Fruit fly (Drosophila melanogaster) whole organism, embryonic: ENCODE data around the gene Glut1.

ENCODE experiments used
- Aef1 ChIP-seq: fragments of 200-800 bp; sonication (Bioruptor generic); IDR thresholded peaks from 3 replicates; pipeline ENCODE4 v1.3.6; 2022; ENCODE audit warnings: missing biosample characterization, missing genetic modification characterization
- Antp ChIP-seq: fragments of 200-800 bp; sonication (Bioruptor generic); optimal IDR thresholded peaks from 3 replicates; lab custom pipeline; 2016; ENCODE audit warnings: missing biosample characterization, missing genetic modification characterization
- Awh ChIP-seq: fragments of 200-800 bp; sonication (Bioruptor generic); IDR thresholded peaks from 2 replicates; pipeline ENCODE4, ENCODE4 v1.3.6; 2022; ENCODE audit warnings: missing biosample characterization, missing genetic modification characterization
- BtbVII ChIP-seq: fragments of 200-800 bp; sonication (Bioruptor generic); optimal IDR thresholded peaks from 3 replicates; lab custom pipeline; 2017; ENCODE audit warnings: missing biosample characterization, mild to moderate bottlenecking, missing genetic modification characterization
- CG10267 ChIP-seq: fragments of 200-800 bp; sonication (Bioruptor generic); optimal IDR thresholded peaks from 2 replicates; lab custom pipeline; 2018; ENCODE audit warnings: missing biosample characterization, mild to moderate bottlenecking, missing genetic modification characterization, moderate library complexity
- CG10979 ChIP-seq: fragments of 200-800 bp; sonication (Bioruptor generic); optimal IDR thresholded peaks from 2 replicates; lab custom pipeline; 2018; ENCODE audit warnings: missing biosample characterization, mild to moderate bottlenecking, missing genetic modification characterization, moderate library complexity
- CG11560 ChIP-seq: fragments of 200-800 bp; sonication (Bioruptor generic); IDR thresholded peaks from 3 replicates; pipeline ENCODE4 v1.3.6; 2022; ENCODE audit warnings: missing biosample characterization, missing genetic modification characterization
- CG13775 ChIP-seq: fragments of 200-800 bp; sonication (Bioruptor generic); optimal IDR thresholded peaks from 3 replicates; lab custom pipeline; 2017; ENCODE audit warnings: missing biosample characterization, mild to moderate bottlenecking, missing genetic modification characterization
- CG16863 ChIP-seq: fragments of 200-800 bp; sonication (Bioruptor generic); optimal IDR thresholded peaks from 3 replicates; lab custom pipeline; 2016; ENCODE audit warnings: missing biosample characterization, missing genetic modification characterization
- CG17328 ChIP-seq: fragments of 200-800 bp; sonication (Bioruptor generic); IDR thresholded peaks from 2 replicates; pipeline ENCODE4 v1.3.6; 2022; ENCODE audit warnings: missing biosample characterization, missing genetic modification characterization
- CG18011 ChIP-seq: fragments of 200-800 bp; sonication (Bioruptor generic); optimal IDR thresholded peaks from 2 replicates; lab custom pipeline; 2017; ENCODE audit warnings: missing biosample characterization, missing genetic modification characterization, mild to moderate bottlenecking, moderate library complexity, missing genotype
- CG18619 ChIP-seq: fragments of 200-800 bp; sonication (Bioruptor generic); optimal IDR thresholded peaks from 3 replicates; lab custom pipeline; 2017; ENCODE audit warnings: missing biosample characterization, mild to moderate bottlenecking, missing genetic modification characterization
- CG2678 ChIP-seq: fragments of 200-800 bp; sonication (Bioruptor generic); optimal IDR thresholded peaks from 3 replicates; lab custom pipeline; 2019; ENCODE audit warnings: missing biosample characterization, mild to moderate bottlenecking, missing genetic modification characterization, moderate library complexity
- CG30403 ChIP-seq: fragments of 200-800 bp; sonication (Bioruptor generic); optimal IDR thresholded peaks from 3 replicates; lab custom pipeline; 2016; ENCODE audit warnings: missing biosample characterization, missing genetic modification characterization
- CG4360 ChIP-seq: fragments of 200-800 bp; sonication (Bioruptor generic); IDR thresholded peaks from 2 replicates; pipeline ENCODE4 v1.3.6; 2022; ENCODE audit warnings: missing biosample characterization, missing genetic modification characterization
- CG4617 ChIP-seq: fragments of 200-800 bp; sonication (Bioruptor generic); optimal IDR thresholded peaks from 3 replicates; lab custom pipeline; 2016; ENCODE audit warnings: missing biosample characterization, missing genetic modification characterization, borderline replicate concordance
- CG6765 ChIP-seq: fragments of 200-800 bp; sonication (Bioruptor generic); optimal IDR thresholded peaks from 3 replicates; lab custom pipeline; 2017; ENCODE audit warnings: missing biosample characterization, mild to moderate bottlenecking, missing genetic modification characterization
- CG7357 ChIP-seq: fragments of 200-800 bp; sonication (Bioruptor generic); IDR thresholded peaks from 3 replicates; pipeline ENCODE4 v1.3.6; 2022; ENCODE audit warnings: missing biosample characterization, missing genetic modification characterization
- CG9727 ChIP-seq: fragments of 200-800 bp; sonication (Bioruptor generic); optimal IDR thresholded peaks from 3 replicates; lab custom pipeline; 2017; ENCODE audit warnings: missing biosample characterization, mild to moderate bottlenecking, missing genetic modification characterization
- CG9797 ChIP-seq: fragments of 200-800 bp; sonication (Bioruptor generic); optimal IDR thresholded peaks from 3 replicates; lab custom pipeline; 2018; ENCODE audit warnings: missing biosample characterization, mild to moderate bottlenecking, missing genetic modification characterization
- CHES-1-like ChIP-seq: fragments of 200-800 bp; sonication (Bioruptor generic); optimal IDR thresholded peaks from 2 replicates; lab custom pipeline; 2016; ENCODE audit warnings: missing biosample characterization, missing genetic modification characterization
- D19A ChIP-seq: fragments of 200-800 bp; optimal IDR thresholded peaks from 3 replicates; lab custom pipeline; 2019; ENCODE audit warnings: missing biosample characterization, mild to moderate bottlenecking, missing genetic modification characterization, moderate library complexity
- Eip74EF ChIP-seq, 2 experiments: fragments of 200-800 bp in 1 of 2; fragments of >200 bp in 1 of 2; sonication (Bioruptor generic) in 1 of 2; optimal IDR thresholded peaks; 2 replicates each; lab custom pipeline; 2017 to 2019; ENCODE audit warnings: missing biosample characterization in 2 of 2, missing genetic modification characterization in 2 of 2, mild to moderate bottlenecking in 1 of 2, moderate library complexity in 1 of 2
- Fer1 ChIP-seq: fragments of 200-800 bp; sonication (Bioruptor generic); optimal IDR thresholded peaks from 2 replicates; lab custom pipeline; 2017; ENCODE audit warnings: missing biosample characterization, mild to moderate bottlenecking, missing genetic modification characterization
- MESR4 ChIP-seq: fragments of 200-800 bp; sonication (Bioruptor generic); optimal IDR thresholded peaks from 2 replicates; lab custom pipeline; 2018; ENCODE audit warnings: missing biosample characterization, mild to moderate bottlenecking, missing genetic modification characterization, moderate library complexity
- Mes4 ChIP-seq: fragments of 200-800 bp; sonication (Bioruptor generic); optimal IDR thresholded peaks from 2 replicates; lab custom pipeline; 2016; ENCODE audit warnings: missing biosample characterization, missing genetic modification characterization
- NFAT ChIP-seq: fragments of 200-800 bp; sonication (Bioruptor generic); IDR thresholded peaks from 2 replicates; pipeline ENCODE4 v1.3.6; 2022; ENCODE audit warnings: missing biosample characterization, missing genetic modification characterization
- Rfx ChIP-seq: fragments of 200-800 bp; sonication (Bioruptor generic); IDR thresholded peaks from 2 replicates; pipeline ENCODE4 v1.3.6; 2022; ENCODE audit warnings: missing biosample characterization, missing genetic modification characterization
- Taf1 ChIP-seq: fragments of 200-800 bp; sonication (Bioruptor generic); IDR thresholded peaks from 2 replicates; pipeline ENCODE4 v1.3.6; 2022; ENCODE audit warnings: missing biosample characterization, missing genetic modification characterization
- Vsx1 ChIP-seq: fragments of 200-800 bp; sonication (Bioruptor generic); optimal IDR thresholded peaks from 2 replicates; lab custom pipeline; 2017; ENCODE audit warnings: missing biosample characterization, mild to moderate bottlenecking, missing genetic modification characterization, missing genetic modification reagents
- ab ChIP-seq: fragments of 200-800 bp; sonication (Bioruptor generic); optimal IDR thresholded peaks from 2 replicates; lab custom pipeline; 2016; ENCODE audit warnings: missing biosample characterization, missing genetic modification characterization
- bcd ChIP-seq: fragments of 200-800 bp; sonication (Bioruptor generic); optimal IDR thresholded peaks from 2 replicates; lab custom pipeline; 2017; ENCODE audit warnings: missing biosample characterization, mild to moderate bottlenecking, missing genetic modification characterization
- chm ChIP-seq: fragments of 200-800 bp; sonication (Bioruptor generic); IDR thresholded peaks from 2 replicates; pipeline ENCODE4 v1.3.6; 2022; ENCODE audit warnings: missing biosample characterization, missing genetic modification characterization
- eyg ChIP-seq: fragments of 200-800 bp; sonication (Bioruptor generic); optimal IDR thresholded peaks from 3 replicates; lab custom pipeline; 2016; ENCODE audit warnings: missing biosample characterization, missing genetic modification characterization
- fd102C ChIP-seq: fragments of 200-800 bp; sonication (Bioruptor generic); optimal IDR thresholded peaks from 2 replicates; lab custom pipeline; 2018; ENCODE audit warnings: missing biosample characterization, mild to moderate bottlenecking, missing genetic modification characterization, moderate library complexity
- gfzf ChIP-seq: fragments of 200-800 bp; sonication (Bioruptor generic); optimal IDR thresholded peaks from 2 replicates; lab custom pipeline; 2016; ENCODE audit warnings: missing biosample characterization, mild to moderate bottlenecking, missing genetic modification characterization, moderate library complexity
- gt ChIP-seq: fragments of 200-800 bp; sonication (Bioruptor generic); IDR thresholded peaks from 2 replicates; pipeline ENCODE4 v1.3.6; 2022; ENCODE audit warnings: missing biosample characterization, missing genetic modification characterization
- kay ChIP-seq: fragments of 200-800 bp; sonication (Bioruptor generic); optimal IDR thresholded peaks from 2 replicates; lab custom pipeline; 2016; ENCODE audit warnings: missing biosample characterization, missing genetic modification characterization
- lbe ChIP-seq: fragments of 200-800 bp; sonication (Bioruptor generic); optimal IDR thresholded peaks from 2 replicates; lab custom pipeline; 2016; ENCODE audit warnings: missing biosample characterization, mild to moderate bottlenecking, missing genetic modification characterization
- lola ChIP-seq, 3 experiments: fragments of >200 bp in 2 of 3; fragments of 200-800 bp in 1 of 3; sonication (Bioruptor generic) in 1 of 3; optimal IDR thresholded peaks; 2 replicates each; lab custom pipeline; 2017 to 2019; ENCODE audit warnings: missing biosample characterization in 3 of 3, missing genetic modification characterization in 3 of 3, mild to moderate bottlenecking in 1 of 3, moderate library complexity in 1 of 3
- mirr ChIP-seq: fragments of 200-800 bp; sonication (Bioruptor generic); optimal IDR thresholded peaks from 3 replicates; lab custom pipeline; 2018; ENCODE audit warnings: missing biosample characterization, mild to moderate bottlenecking, missing genetic modification characterization
- mld ChIP-seq: fragments of 200-800 bp; sonication (Bioruptor generic); IDR thresholded peaks from 3 replicates; pipeline ENCODE4 v1.3.6; 2022; ENCODE audit warnings: missing biosample characterization, missing genetic modification characterization; ENCODE audit not compliant: partially characterized antibody
- schlank ChIP-seq: fragments of 200-800 bp; sonication (Bioruptor generic); optimal IDR thresholded peaks from 2 replicates; lab custom pipeline; 2018; ENCODE audit warnings: missing biosample characterization, mild to moderate bottlenecking, missing genetic modification characterization
- shn ChIP-seq: fragments of 200-800 bp; sonication (Bioruptor generic); optimal IDR thresholded peaks from 3 replicates; lab custom pipeline; 2016; ENCODE audit warnings: missing biosample characterization, missing genetic modification characterization
- sug ChIP-seq: fragments of 200-800 bp; optimal IDR thresholded peaks from 2 replicates; lab custom pipeline; 2019; ENCODE audit warnings: missing biosample characterization, mild to moderate bottlenecking, missing genetic modification characterization, moderate library complexity
- tll ChIP-seq, 2 experiments: fragments of 200-800 bp in 1 of 2; fragments of >200 bp in 1 of 2; sonication (Bioruptor generic) in 1 of 2; optimal IDR thresholded peaks; 2 replicates each; lab custom pipeline; 2017 to 2019; ENCODE audit warnings: missing biosample characterization in 2 of 2, missing genetic modification characterization in 2 of 2, mild to moderate bottlenecking in 1 of 2, moderate library complexity in 1 of 2
- tx ChIP-seq: fragments of 200-800 bp; sonication (Bioruptor generic); optimal IDR thresholded peaks from 2 replicates; lab custom pipeline; 2016; ENCODE audit warnings: missing biosample characterization, missing genetic modification characterization
- unpg ChIP-seq: fragments of 200-800 bp; sonication (Bioruptor generic); optimal IDR thresholded peaks from 3 replicates; lab custom pipeline; 2018; ENCODE audit warnings: missing biosample characterization, mild to moderate bottlenecking, missing genetic modification characterization, moderate library complexity
- vnd ChIP-seq: fragments of 200-800 bp; sonication (Bioruptor generic); IDR thresholded peaks from 3 replicates; pipeline ENCODE4 v1.3.6; 2022; ENCODE audit warnings: missing biosample characterization, missing genetic modification characterization; ENCODE audit not compliant: partially characterized antibody

Glut1 gene

DNA sequence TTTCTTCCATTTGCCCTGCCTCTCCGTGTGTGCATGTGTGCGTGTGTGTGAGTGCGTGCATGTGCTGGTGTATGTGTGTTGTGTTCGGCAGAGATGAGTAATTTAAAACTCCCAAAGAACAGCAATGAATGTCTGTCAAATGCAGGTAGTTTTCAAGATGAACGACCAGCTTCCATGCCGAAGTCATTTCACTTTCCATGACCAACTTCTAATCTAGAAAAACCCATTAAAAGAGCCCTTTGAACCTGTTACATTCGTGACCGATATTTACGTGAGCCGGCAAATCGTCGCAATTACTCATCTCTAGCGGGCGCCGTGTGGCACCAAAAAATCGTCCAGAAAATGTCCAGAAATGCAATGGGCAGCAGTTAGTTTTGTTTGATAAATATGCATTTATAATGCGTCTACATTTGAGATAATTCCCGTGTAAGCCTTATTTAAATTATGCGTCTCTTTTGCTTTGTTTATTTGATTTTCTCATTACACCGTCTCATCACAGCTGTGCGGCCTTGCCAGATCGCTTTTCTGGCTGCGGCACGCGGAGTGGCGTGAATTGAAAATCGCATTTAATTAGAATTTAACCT lies 41.4 kb upstream of the Glut1 start (continued):
- TF ChIP-seq Aef1 (no peak), tx (GFP tag; lab: Kevin White, UChicago) (peak; percentile 34), CG18011 (GFP tag; lab: Kevin White, UChicago) (no peak), Taf1 (0 out of 2 replicates have a peak, but pooled peaks have one; percentile 11), BtbVII (GFP tag; lab: Kevin White, UChicago) (no peak), mld (peak; percentile 74; the same call in 1 of the 3 replicates), CG9727 (GFP tag; lab: Kevin White, UChicago) (peak; percentile 37), Antp (GFP tag; lab: Kevin White, UChicago) (peak; percentile 65), NFAT (GFP tag; lab: Robert Waterston, UW) (0 out of 2 replicates have a peak, but pooled peaks have one; percentile 16), CHES-1-like (GFP tag; lab: Kevin White, UChicago) (peak; percentile 80), ab (no peak), shn (GFP tag; lab: Kevin White, UChicago) (peak; percentile 63), fd102C (GFP tag; lab: Kevin White, UChicago) (no peak), tll (GFP tag; optimal IDR thresholded peaks at IDR 0.05; lab: Kevin White, UChicago) (peak; percentile 16 to 47), CG16863 (GFP tag; lab: Kevin White, UChicago) (peak; percentile 70), lbe (GFP tag; lab: Kevin White, UChicago) (no peak), CG17328 (GFP tag; lab: Robert Waterston, UW) (no peak), vnd (GFP tag; lab: Robert Waterston, UW) (peak; percentile 85), CG30403 (GFP tag; lab: Kevin White, UChicago) (peak; percentile 70), MESR4 (GFP tag; lab: Kevin White, UChicago) (no peak), CG4360 (no peak), kay (GFP tag; lab: Kevin White, UChicago) (peak; percentile 27), CG7357 (no peak), lola (GFP tag; optimal IDR thresholded peaks at IDR 0.05; lab: Kevin White, UChicago) (peak in 1 of 3 experiments; percentile 12), D19A (tag; lab: Kevin White, UChicago) (no peak), Mes4 (GFP tag; lab: Kevin White, UChicago) (peak; percentile 19), Rfx (peak; percentile 53; the same call in 1 of the 2 replicates), CG13775 (GFP tag; lab: Kevin White, UChicago) (peak; percentile 55), bcd (GFP tag; lab: Kevin White, UChicago) (peak; percentile 24), CG6765 (no peak), Awh (GFP tag; lab: Robert Waterston, UW) (no peak), CG4617 (GFP tag; lab: Kevin White, UChicago) (peak; percentile 56), Eip74EF (GFP tag; optimal IDR thresholded peaks at IDR 0.05; lab: Kevin White, UChicago) (no peak), mirr (GFP tag; lab: Kevin White, UChicago) (no peak), CG10979 (tag; lab: Kevin White, UChicago) (peak; percentile 9), eyg (GFP tag; lab: Kevin White, UChicago) (no peak), CG9797 (GFP tag; lab: Kevin White, UChicago) (no peak), gt (GFP tag; lab: Robert Waterston, UW) (no peak), unpg (GFP tag; lab: Kevin White, UChicago) (no peak), schlank (tag; lab: Kevin White, UChicago) (no peak), Fer1 (GFP tag; lab: Kevin White, UChicago) (no peak), CG10267 (peak; percentile 9), CG2678 (tag; lab: Kevin White, UChicago) (peak; percentile 51), gfzf (GFP tag; lab: Kevin White, UChicago) (peak; percentile 20), CG18619 (GFP tag; lab: Kevin White, UChicago) (no peak), CG11560 (no peak), Vsx1 (GFP tag; lab: Kevin White, UChicago) (no peak), sug (tag; lab: Kevin White, UChicago) (peak; percentile 54), chm (GFP tag; lab: Robert Waterston, UW) (no peak)
